Worm (Caenorhabditis elegans): Measurements from ENCODE around the gene R07C3.13.

R07C3.13 gene

ce11 chrII:880666-881226, 46.5 kb downstream of the R07C3.13 start (continued):
- TF ChIP-seq lin-39 (tag; optimal IDR thresholded peaks at IDR 0.05) = no peak
- TF ChIP-seq ces-1 (GFP tag; optimal IDR thresholded peaks at IDR 0.05) = no peak
- no peak for TF ChIP-seq attf-4 (tag; optimal IDR thresholded peaks at IDR 0.05)
- TF ChIP-seq nhr-41 (GFP tag; IDR thresholded peaks at IDR 0.05) = no peak
- no peak for TF ChIP-seq F49E8.2 (tag; optimal IDR thresholded peaks at IDR 0.05; ENCODE audit: borderline replicate concordance)
- TF ChIP-seq nhr-10 (tag; optimal IDR thresholded peaks at IDR 0.05) = no peak
- no peak for TF ChIP-seq hlh-30 (tag; optimal IDR thresholded peaks at IDR 0.05; ENCODE audit: insufficient read depth)
- no peak for TF ChIP-seq hmg-1.1 (GFP tag; IDR thresholded peaks at IDR 0.05)
- peak in 1 of 2 experiments; percentile 99 for TF ChIP-seq unc-62 (GFP tag; optimal IDR thresholded peaks at IDR 0.05 in 1 of 2)
- no peak for TF ChIP-seq unc-62 (tag; optimal IDR thresholded peaks at IDR 0.05)
- TF ChIP-seq F26F4.8 (GFP tag; conservative IDR thresholded peaks at IDR 0.05) = no peak
- no peak for TF ChIP-seq fkh-10 (GFP tag; optimal IDR thresholded peaks at IDR 0.05)
